Worm (Caenorhabditis elegans): ENCODE measurements around the gene sre-38.

sre-38 gene

DNA sequence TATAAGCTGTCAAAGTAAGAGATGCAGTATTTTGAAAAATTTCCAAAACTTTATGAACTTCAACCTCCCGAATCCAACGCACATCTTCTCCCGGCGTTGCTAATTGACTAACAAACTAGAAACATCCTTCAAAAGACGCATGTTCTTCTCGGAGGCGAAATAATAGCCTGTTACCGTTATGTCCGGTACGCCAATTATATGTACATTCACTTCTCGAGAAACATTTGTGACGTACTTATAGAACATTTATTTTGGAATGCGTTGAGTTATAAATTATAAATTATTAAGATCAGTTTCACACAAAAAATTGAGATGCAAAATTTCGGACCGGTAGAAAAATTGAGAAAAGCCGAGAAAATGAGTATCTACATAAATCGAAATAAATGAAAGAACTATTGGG lies 39.6 kb downstream of the sre-38 start, which contains the start of gene T21B4.3:
Gene T21B4.3, minus strand, starts transcription at position 101 of the 400 bp plus-strand sequence.
- no peak for TF ChIP-seq snpc-4 (tag; optimal IDR thresholded peaks at IDR 0.05)
- TF ChIP-seq elt-2 (tag; optimal IDR thresholded peaks at IDR 0.05) = no peak
- TF ChIP-seq skn-1 (tag; optimal IDR thresholded peaks at IDR 0.05) = no peak
- no peak for TF ChIP-seq ztf-4 (tag; optimal IDR thresholded peaks at IDR 0.05)
- TF ChIP-seq mml-1 (tag; optimal IDR thresholded peaks at IDR 0.05) = no peak
- TF ChIP-seq mdl-1 (tag; optimal IDR thresholded peaks at IDR 0.05) = no peak
- no peak for TF ChIP-seq egl-5 (tag; optimal IDR thresholded peaks at IDR 0.05)
- TF ChIP-seq lsy-12 (tag; optimal IDR thresholded peaks at IDR 0.05) = no peak
- TF ChIP-seq pqm-1 (tag; optimal IDR thresholded peaks at IDR 0.05) = no peak
- TF ChIP-seq egl-27 (tag; optimal IDR thresholded peaks at IDR 0.05) = no peak
- no peak for TF ChIP-seq nhr-237 (tag; optimal IDR thresholded peaks at IDR 0.05)
- TF ChIP-seq sea-2 (GFP tag; optimal IDR thresholded peaks at IDR 0.05) = no peak
- no peak for TF ChIP-seq ZK546.5 (tag; optimal IDR thresholded peaks at IDR 0.05)
- no peak for TF ChIP-seq ceh-82 (tag; optimal IDR thresholded peaks at IDR 0.05)

DNA sequence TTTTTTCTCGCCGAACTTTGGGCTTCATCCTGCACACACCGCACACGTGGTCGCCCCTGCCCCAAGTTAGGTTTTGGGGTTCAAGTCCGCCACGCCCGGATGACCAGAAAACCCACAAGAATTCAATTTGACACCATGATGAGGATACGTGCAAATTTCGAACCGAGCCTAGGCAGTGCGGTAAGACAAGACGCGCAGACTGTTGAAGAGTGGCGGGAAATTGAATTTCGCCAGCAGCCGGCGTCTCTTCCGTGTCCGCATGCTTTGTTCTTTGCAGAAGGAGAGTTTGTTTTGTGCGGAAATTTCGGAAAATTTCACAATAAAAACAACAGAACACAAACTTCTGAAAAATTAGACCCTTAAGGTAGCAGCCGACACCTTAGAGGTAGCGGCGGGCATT lies 42.6 kb downstream of the sre-38 start:
- TF ChIP-seq nhr-25 (tag; optimal IDR thresholded peaks at IDR 0.05) (no peak), tbx-2 (tag; optimal IDR thresholded peaks at IDR 0.05) (no peak), fkh-10 (GFP tag; optimal IDR thresholded peaks at IDR 0.05) (peak; percentile 2), ceh-16 (tag; optimal IDR thresholded peaks at IDR 0.05) (no peak), pha-4 (tag; optimal IDR thresholded peaks at IDR 0.05) (no peak)

DNA sequence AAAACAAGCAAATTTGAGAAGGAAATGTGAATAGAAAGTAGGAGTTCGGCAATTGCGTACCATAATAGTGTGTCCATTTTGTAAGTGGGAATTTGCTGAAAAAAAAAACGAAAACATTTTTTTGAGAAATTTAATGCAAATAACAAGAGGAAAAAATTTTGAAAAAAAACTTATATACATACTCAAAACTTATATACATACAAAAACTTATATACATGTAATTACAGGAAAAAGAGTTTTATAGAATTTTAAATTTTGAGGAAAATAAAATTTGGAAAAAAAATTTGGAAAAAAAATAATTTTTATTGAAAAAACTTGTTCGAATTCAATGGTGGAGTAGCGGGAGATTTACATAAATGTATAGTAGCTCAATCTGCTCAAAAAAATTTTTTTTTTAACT lies 45.4 kb downstream of the sre-38 start, which contains the start of gene ador-1:
Gene ador-1, minus strand, starts transcription at position 101 of the 400 bp plus-strand sequence.
- TF ChIP-seq ceh-82 (tag; optimal IDR thresholded peaks at IDR 0.05) (no peak), egl-5 (tag; optimal IDR thresholded peaks at IDR 0.05) (no peak), tbx-2 (tag; optimal IDR thresholded peaks at IDR 0.05) (no peak), lin-39 (tag; optimal IDR thresholded peaks at IDR 0.05) (no peak), ztf-11 (tag; optimal IDR thresholded peaks at IDR 0.05) (no peak), ceh-9 (tag; optimal IDR thresholded peaks at IDR 0.05) (no peak), nhr-76 (tag; optimal IDR thresholded peaks at IDR 0.05) (no peak), fos-1 (tag; optimal IDR thresholded peaks at IDR 0.05) (no peak), elt-3 (tag; optimal IDR thresholded peaks at IDR 0.05) (no peak), ceh-16 (tag; optimal IDR thresholded peaks at IDR 0.05) (no peak)

DNA sequence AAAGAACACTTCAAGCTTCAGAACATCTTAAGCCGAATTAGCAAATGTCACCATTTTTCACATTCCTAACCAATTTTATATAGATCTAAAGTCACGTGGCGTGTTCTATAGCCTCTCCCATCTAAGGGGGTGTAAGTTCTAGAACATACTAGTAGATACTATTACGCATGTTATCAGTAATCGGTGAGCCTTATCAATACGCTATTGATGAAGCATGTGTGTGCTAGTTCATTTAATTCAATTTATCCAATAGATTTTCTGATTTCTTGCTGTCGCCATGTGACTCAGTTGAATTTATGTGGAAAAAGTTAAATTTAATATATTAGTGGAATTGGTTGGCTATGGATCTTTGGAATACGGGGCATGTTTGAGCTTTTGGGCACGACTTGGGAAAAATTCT lies 49.1 kb downstream of the sre-38 start:
- TF ChIP-seq nhr-11 (tag; optimal IDR thresholded peaks at IDR 0.05) (peak; percentile 10), pha-4 (tag; optimal IDR thresholded peaks at IDR 0.05) (no peak)

DNA sequence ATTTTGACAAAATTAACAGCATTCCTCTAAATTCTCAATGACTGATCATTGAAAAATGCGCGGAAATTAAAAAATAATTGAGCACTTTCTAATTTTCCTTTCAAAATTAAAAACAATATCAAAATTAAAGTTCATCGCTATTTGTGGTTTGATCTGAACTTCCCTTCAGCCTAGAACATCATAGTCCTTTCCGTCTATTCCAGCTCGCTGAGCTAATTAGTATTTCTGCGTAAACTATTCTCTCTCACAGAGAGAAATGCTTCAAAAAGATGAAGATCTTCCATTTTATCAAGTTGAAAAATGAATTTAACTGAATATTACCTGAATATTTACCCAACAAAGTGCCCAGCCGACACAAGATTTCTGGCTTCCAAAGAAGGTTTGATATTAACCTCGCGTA lies 49.7 kb downstream of the sre-38 start, which contains the start of gene srh-68:
Gene srh-68, plus strand, starts transcription at position 301 of the 400 bp plus-strand sequence.
- TF ChIP-seq egl-27 (tag; optimal IDR thresholded peaks at IDR 0.05) (no peak), lin-15B (tag; optimal IDR thresholded peaks at IDR 0.05) (no peak), pqm-1 (tag; optimal IDR thresholded peaks at IDR 0.05) (no peak), fos-1 (tag; optimal IDR thresholded peaks at IDR 0.05) (no peak), unc-62 (GFP tag; optimal IDR thresholded peaks at IDR 0.05) (no peak), nhr-67 (tag; optimal IDR thresholded peaks at IDR 0.05) (no peak), ceh-9 (tag; optimal IDR thresholded peaks at IDR 0.05) (no peak), snpc-4 (tag; optimal IDR thresholded peaks at IDR 0.05) (no peak), nfya-1 (tag; optimal IDR thresholded peaks at IDR 0.05; ENCODE audit: insufficient read depth) (no peak), nhr-237 (tag; optimal IDR thresholded peaks at IDR 0.05) (no peak), elt-2 (tag; optimal IDR thresholded peaks at IDR 0.05) (no peak), lsy-12 (tag; optimal IDR thresholded peaks at IDR 0.05) (no peak), mml-1 (tag; optimal IDR thresholded peaks at IDR 0.05) (no peak), ama-1 (optimal IDR thresholded peaks at IDR 0.05) (no peak), nhr-23 (tag; optimal IDR thresholded peaks at IDR 0.05) (no peak), nhr-25 (tag; optimal IDR thresholded peaks at IDR 0.05) (no peak), fkh-2 (tag; optimal IDR thresholded peaks at IDR 0.05) (no peak), fkh-10 (GFP tag; optimal IDR thresholded peaks at IDR 0.05) (no peak)

DNA sequence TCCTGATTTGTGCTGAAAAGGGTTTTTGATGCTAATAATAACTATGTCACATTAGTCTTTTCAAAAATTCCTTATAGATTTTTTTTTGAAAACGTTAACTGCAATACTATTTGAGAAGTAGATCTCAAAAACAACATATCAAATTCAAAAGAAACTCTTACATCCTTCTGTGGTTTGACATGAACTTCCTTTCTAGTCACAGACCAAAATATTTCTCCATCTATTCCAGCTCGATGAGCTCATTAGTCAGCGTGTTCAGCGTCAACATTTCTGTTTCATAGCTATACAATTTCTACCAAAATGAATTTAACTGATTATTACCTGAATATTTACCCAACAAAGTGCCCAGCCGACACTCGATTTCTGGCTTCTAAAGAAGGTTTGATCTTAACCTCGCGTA lies 51.3 kb downstream of the sre-38 start, which contains the start of gene srh-67:
Gene srh-67, plus strand, starts transcription at position 301 of the 400 bp plus-strand sequence.
- TF ChIP-seq tbx-2 (tag; optimal IDR thresholded peaks at IDR 0.05) = no peak
- TF ChIP-seq unc-39 (tag; optimal IDR thresholded peaks at IDR 0.05) = no peak
- TF ChIP-seq snpc-4 (tag; optimal IDR thresholded peaks at IDR 0.05) = no peak
- TF ChIP-seq sea-2 (GFP tag; optimal IDR thresholded peaks at IDR 0.05) = no peak
- no peak for TF ChIP-seq nhr-76 (tag; optimal IDR thresholded peaks at IDR 0.05)
- TF ChIP-seq mdl-1 (tag; optimal IDR thresholded peaks at IDR 0.05) = no peak
- no peak for TF ChIP-seq fkh-2 (tag; optimal IDR thresholded peaks at IDR 0.05)
- TF ChIP-seq daf-12 (tag; optimal IDR thresholded peaks at IDR 0.05) = no peak
- no peak for TF ChIP-seq jun-1 (tag; optimal IDR thresholded peaks at IDR 0.05)
- TF ChIP-seq lsy-12 (tag; optimal IDR thresholded peaks at IDR 0.05) = no peak
- TF ChIP-seq fkh-10 (GFP tag; optimal IDR thresholded peaks at IDR 0.05) = no peak

Data from whole organism, L3 larva.